Fruit fly (Drosophila melanogaster) whole organism, adult: ENCODE results near the gene CG10089.

Source experiments
- CG11617 ChIP-seq: fragments of 200-800 bp; sonication (Bioruptor generic); optimal IDR thresholded peaks from 2 replicates; lab custom pipeline; 2017; ENCODE audit warnings: mild to moderate bottlenecking, missing biosample characterization, missing genetic modification reagents, missing genetic modification characterization
- CG12768 ChIP-seq: fragments of 200-800 bp; sonication (Bioruptor generic); optimal IDR thresholded peaks from 2 replicates; lab custom pipeline; 2017; ENCODE audit warnings: missing biosample characterization, missing genetic modification characterization, mild to moderate bottlenecking, moderate library complexity, missing genetic modification reagents
- CG14711 ChIP-seq: fragments of 200-800 bp; sonication (Bioruptor generic); optimal IDR thresholded peaks from 2 replicates; lab custom pipeline; 2018; ENCODE audit warnings: missing biosample characterization, mild to moderate bottlenecking, missing genetic modification characterization, moderate library complexity
- CG1620 ChIP-seq: fragments of 200-800 bp; sonication (Bioruptor generic); optimal IDR thresholded peaks from 2 replicates; lab custom pipeline; 2016; ENCODE audit warnings: missing biosample characterization, missing genetic modification characterization
- CG33017 ChIP-seq: fragments of 200-800 bp; sonication (Bioruptor generic); optimal IDR thresholded peaks from 2 replicates; lab custom pipeline; 2018; ENCODE audit warnings: missing biosample characterization, mild to moderate bottlenecking, missing genetic modification characterization, moderate library complexity
- CG5204 ChIP-seq: fragments of 200-800 bp; sonication (Bioruptor generic); optimal IDR thresholded peaks from 2 replicates; lab custom pipeline; 2016; ENCODE audit warnings: missing biosample characterization, missing genetic modification characterization
- CG7045 ChIP-seq: fragments of 200-800 bp; sonication (Bioruptor generic); optimal IDR thresholded peaks from 2 replicates; lab custom pipeline; 2017; ENCODE audit warnings: missing biosample characterization, mild to moderate bottlenecking, missing genetic modification characterization
- CG7101 ChIP-seq: fragments of 200-800 bp; sonication (Bioruptor generic); optimal IDR thresholded peaks from 2 replicates; lab custom pipeline; 2018; ENCODE audit warnings: missing biosample characterization, mild to moderate bottlenecking, missing genetic modification characterization, moderate library complexity
- Clk ChIP-seq: fragments of 200-800 bp; sonication (Bioruptor generic); optimal IDR thresholded peaks from 2 replicates; lab custom pipeline; 2017; ENCODE audit warnings: missing biosample characterization, missing genetic modification characterization
- Crg-1 ChIP-seq: fragments of 200-800 bp; sonication (Bioruptor generic); optimal IDR thresholded peaks from 2 replicates; lab custom pipeline; 2016; ENCODE audit warnings: missing biosample characterization, missing genetic modification characterization
- Hr96 ChIP-seq: fragments of 200-800 bp; sonication (Bioruptor generic); optimal IDR thresholded peaks from 2 replicates; lab custom pipeline; 2016; ENCODE audit warnings: missing biosample characterization, missing genetic modification characterization
- Mnt ChIP-seq: fragments of 200-800 bp; sonication (Bioruptor generic); optimal IDR thresholded peaks from 2 replicates; lab custom pipeline; 2016; ENCODE audit warnings: missing biosample characterization, mild to moderate bottlenecking, missing genetic modification characterization
- bab1 ChIP-seq: fragments of 200-800 bp; sonication (Bioruptor generic); optimal IDR thresholded peaks from 3 replicates; lab custom pipeline; 2019; ENCODE audit warnings: missing biosample characterization, mild to moderate bottlenecking, missing genetic modification characterization, moderate library complexity
- cic ChIP-seq: fragments of 200-800 bp; sonication (Bioruptor generic); optimal IDR thresholded peaks from 2 replicates; lab custom pipeline; 2017; ENCODE audit warnings: missing biosample characterization, mild to moderate bottlenecking, missing genetic modification characterization, moderate library complexity
- cnc ChIP-seq, 2 experiments: fragments of >200 bp; optimal IDR thresholded peaks; 2 replicates each; lab custom pipeline; 2017
- kay ChIP-seq: fragments of 200-800 bp; sonication (Bioruptor generic); peaks from one replicate; lab custom pipeline; 2016; ENCODE audit warnings: missing biosample characterization, missing genetic modification characterization, borderline replicate concordance
- ovo ChIP-seq: fragments of 200-800 bp; sonication (Bioruptor generic); optimal IDR thresholded peaks from 2 replicates; lab custom pipeline; 2016; ENCODE audit warnings: missing biosample characterization, missing genetic modification characterization
- pad ChIP-seq: fragments of 200-800 bp; sonication (Bioruptor generic); optimal IDR thresholded peaks from 3 replicates; lab custom pipeline; 2017; ENCODE audit warnings: missing biosample characterization, missing genetic modification characterization, mild to moderate bottlenecking, moderate library complexity, missing genetic modification reagents
- tj ChIP-seq: fragments of 200-800 bp; sonication (Bioruptor generic); optimal IDR thresholded peaks from 3 replicates; lab custom pipeline; 2017; ENCODE audit warnings: missing biosample characterization, mild to moderate bottlenecking, missing genetic modification characterization, moderate library complexity
- toe ChIP-seq: fragments of 200-800 bp; sonication (Bioruptor generic); optimal IDR thresholded peaks from 2 replicates; lab custom pipeline; 2016; ENCODE audit warnings: missing biosample characterization, missing genetic modification characterization

The CG10089 gene

DNA sequence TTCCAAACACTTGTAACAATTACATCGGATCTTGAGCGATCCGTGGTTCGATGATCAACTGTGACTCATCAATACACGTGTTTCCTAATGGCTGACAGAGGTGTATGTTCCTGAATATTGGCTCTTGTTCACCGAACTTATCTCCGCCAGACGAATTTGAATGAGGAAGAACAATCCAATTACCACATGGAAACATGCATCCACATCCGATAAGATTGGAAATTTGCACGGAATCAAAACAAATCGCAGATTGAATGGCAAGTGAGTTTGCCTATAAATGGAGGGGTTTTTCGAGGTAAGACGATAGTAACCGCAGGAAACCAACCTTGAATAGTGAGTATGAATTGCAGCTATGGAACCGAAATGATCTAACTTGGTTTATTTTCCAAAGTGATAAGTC is 36.9 kb downstream of the CG10089 start, which contains the start of gene CG10725:
Gene CG10725, plus strand, starts transcription at position 301 of the 400 bp plus-strand sequence.
- no peak for TF ChIP-seq CG7045 (GFP tag; lab: Kevin White, UChicago)
- TF ChIP-seq ovo (GFP tag; lab: Kevin White, UChicago), result no peak
- no peak for TF ChIP-seq CG7101 (tag; lab: Kevin White, UChicago)
- no peak for TF ChIP-seq cnc (optimal IDR thresholded peaks at IDR 0.05; lab: Kevin White, UChicago)
- TF ChIP-seq CG14711 (tag; lab: Kevin White, UChicago), result no peak
- TF ChIP-seq cic, result no peak
- TF ChIP-seq CG1620 (GFP tag; lab: Kevin White, UChicago), result no peak
- no peak for TF ChIP-seq Clk (GFP tag; lab: Kevin White, UChicago)
- TF ChIP-seq Hr96, result no peak
- TF ChIP-seq pad, result no peak
- TF ChIP-seq CG33017, result no peak

DNA sequence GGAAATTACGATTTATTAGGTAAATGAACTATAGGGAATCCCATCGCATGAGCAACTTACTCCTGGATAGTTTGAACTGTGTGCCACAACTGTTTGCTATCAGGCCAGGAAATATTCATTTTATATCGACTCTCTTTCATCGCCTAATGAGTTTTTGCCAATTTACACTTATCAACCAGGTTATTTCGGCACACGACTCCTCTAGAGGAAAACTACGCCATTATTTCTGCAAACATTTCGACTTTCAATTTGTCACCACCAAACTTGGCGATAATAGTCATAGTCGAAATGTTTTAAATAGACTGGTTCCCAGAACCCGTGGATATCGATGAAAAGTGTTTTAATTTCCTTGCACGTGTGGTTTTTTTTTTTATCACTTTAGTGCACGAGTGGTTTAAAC is 37.6 kb downstream of the CG10089 start, which contains the start of gene CG10154:
Gene CG10154, minus strand, starts transcription at position 101 of the 400 bp plus-strand sequence.
- TF ChIP-seq Hr96 (no peak), CG33017 (no peak), CG7045 (GFP tag; lab: Kevin White, UChicago) (no peak), CG7101 (tag; lab: Kevin White, UChicago) (no peak), CG14711 (tag; lab: Kevin White, UChicago) (no peak), toe (GFP tag; lab: Kevin White, UChicago) (no peak), cic (no peak), CG1620 (GFP tag; lab: Kevin White, UChicago) (no peak), pad (no peak), kay (GFP tag; lab: Kevin White, UChicago) (no peak), CG11617 (GFP tag; lab: Kevin White, UChicago) (no peak)

DNA sequence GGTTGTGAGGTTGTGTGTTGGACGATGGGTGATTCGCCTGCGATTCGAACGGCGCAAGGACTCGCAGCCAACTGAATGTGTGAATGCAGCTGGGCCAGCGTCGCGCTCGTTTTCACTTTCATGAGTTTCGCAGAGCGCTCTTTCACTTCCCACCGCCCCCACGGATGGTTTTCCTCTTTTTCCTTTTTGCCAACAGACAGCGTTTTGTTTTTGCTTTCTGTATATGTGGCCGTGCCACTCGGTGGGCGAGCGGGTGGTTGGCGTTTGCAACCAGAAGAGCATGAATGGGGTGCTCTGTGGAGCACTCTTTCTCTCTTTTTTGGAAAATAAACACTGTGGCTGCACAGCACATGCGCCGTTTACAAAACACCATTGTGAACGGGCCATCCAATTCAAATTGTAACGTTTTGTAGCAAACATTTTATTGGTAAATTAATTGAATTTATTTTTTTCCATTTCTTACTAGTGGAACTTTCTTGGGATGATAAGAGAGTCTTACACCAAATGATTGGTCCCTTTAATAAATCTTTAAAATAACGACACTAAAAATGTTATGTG is 39.3 kb downstream of the CG10089 start, which contains the start of gene CG10713:
Gene CG10713, minus strand, starts transcription at position 60 of the 558 bp plus-strand sequence.
- TF ChIP-seq pad (no peak), CG14711 (tag; lab: Kevin White, UChicago) (no peak), CG33017 (no peak), bab1 (no peak), CG1620 (GFP tag; lab: Kevin White, UChicago) (no peak), tj (GFP tag; lab: Kevin White, UChicago) (no peak), CG12768 (no peak), CG7045 (GFP tag; lab: Kevin White, UChicago) (peak; percentile 11)

DNA sequence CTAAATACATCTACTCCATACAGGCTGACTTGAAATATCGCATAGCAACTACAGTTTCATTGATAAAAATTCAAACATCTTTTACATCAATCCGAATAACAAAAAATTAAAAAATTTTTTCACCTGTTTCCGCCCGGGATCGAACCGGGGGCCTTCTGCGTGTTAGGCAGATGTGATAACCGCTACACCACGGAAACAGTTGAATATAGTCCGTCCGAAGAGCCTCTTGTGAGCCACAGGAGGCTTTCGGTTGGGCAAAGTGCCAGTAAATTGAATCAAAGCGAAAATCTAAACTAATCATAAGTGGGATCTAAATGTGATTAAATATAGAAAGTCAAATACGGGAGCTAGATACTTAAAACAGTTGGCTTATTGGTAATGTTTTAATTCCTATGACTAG is 41.1 kb downstream of the CG10089 start:
- no peak for TF ChIP-seq cic
- no peak for TF ChIP-seq ovo (GFP tag; lab: Kevin White, UChicago)
- no peak for TF ChIP-seq pad
- no peak for TF ChIP-seq CG11617 (GFP tag; lab: Kevin White, UChicago)
- TF ChIP-seq CG1620 (GFP tag; lab: Kevin White, UChicago), result no peak
- no peak for TF ChIP-seq CG7101 (tag; lab: Kevin White, UChicago)
- no peak for TF ChIP-seq toe (GFP tag; lab: Kevin White, UChicago)
- TF ChIP-seq CG7045 (GFP tag; lab: Kevin White, UChicago), result no peak
- no peak for TF ChIP-seq CG33017
- TF ChIP-seq CG5204 (GFP tag; lab: Kevin White, UChicago), result no peak
- TF ChIP-seq CG12768, result no peak
- TF ChIP-seq Clk (GFP tag; lab: Kevin White, UChicago), result no peak
- no peak for TF ChIP-seq CG14711 (tag; lab: Kevin White, UChicago)
- TF ChIP-seq kay (GFP tag; lab: Kevin White, UChicago), result no peak
- TF ChIP-seq Crg-1 (GFP tag; lab: Kevin White, UChicago), result no peak
- TF ChIP-seq cnc (optimal IDR thresholded peaks at IDR 0.05; lab: Kevin White, UChicago), result no peak
- no peak for TF ChIP-seq Hr96
- no peak for TF ChIP-seq bab1
- TF ChIP-seq Mnt (GFP tag; lab: Kevin White, UChicago), result no peak

DNA sequence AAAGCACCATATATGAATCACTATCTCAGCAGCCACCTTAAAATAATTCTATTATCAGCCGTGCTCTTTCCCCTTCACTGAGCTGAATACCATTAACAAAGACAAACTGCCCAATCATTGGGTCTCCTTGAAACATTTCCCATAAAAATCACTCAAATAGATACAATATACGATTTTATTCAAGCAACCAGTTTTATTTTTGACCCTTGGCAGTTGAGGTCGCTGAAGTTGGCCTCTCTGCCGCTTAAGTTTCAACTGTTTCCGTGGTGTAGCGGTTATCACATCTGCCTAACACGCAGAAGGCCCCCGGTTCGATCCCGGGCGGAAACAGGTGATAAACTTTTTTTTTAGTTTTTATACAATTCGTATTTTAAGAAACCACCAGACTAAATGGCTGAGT is 41.8 kb downstream of the CG10089 start:
- TF ChIP-seq CG33017 (no peak), Hr96 (no peak), pad (no peak), Mnt (GFP tag; lab: Kevin White, UChicago) (no peak), ovo (GFP tag; lab: Kevin White, UChicago) (no peak), bab1 (no peak), CG7045 (GFP tag; lab: Kevin White, UChicago) (no peak)

DNA sequence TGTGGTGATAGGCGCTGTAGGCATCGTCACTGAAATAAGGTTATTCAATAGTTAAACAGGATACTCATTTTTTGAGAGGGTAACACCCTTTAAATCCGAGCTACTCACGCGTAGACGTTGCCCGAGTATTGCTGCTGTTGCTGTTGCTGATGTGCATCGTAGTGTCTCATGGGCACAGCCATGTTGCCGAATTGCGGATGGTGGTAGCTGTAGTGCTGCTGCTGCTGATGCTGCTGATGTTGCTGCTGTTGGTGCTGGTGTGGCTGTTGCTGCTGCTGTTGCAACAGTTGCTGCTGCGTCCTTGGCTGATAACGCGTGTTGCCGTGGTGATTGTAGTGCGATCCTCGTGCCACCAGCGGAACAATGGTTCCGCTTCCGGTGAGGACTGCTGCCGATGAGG is 44.4 kb downstream of the CG10089 start:
- TF ChIP-seq CG5204 (GFP tag; lab: Kevin White, UChicago), result no peak
- TF ChIP-seq CG14711 (tag; lab: Kevin White, UChicago), result no peak
- TF ChIP-seq cic, result no peak
- no peak for TF ChIP-seq CG33017
- TF ChIP-seq Crg-1 (GFP tag; lab: Kevin White, UChicago), result no peak
- TF ChIP-seq Clk (GFP tag; lab: Kevin White, UChicago), result no peak
- TF ChIP-seq ovo (GFP tag; lab: Kevin White, UChicago), result no peak
- TF ChIP-seq tj (GFP tag; lab: Kevin White, UChicago), result no peak

DNA sequence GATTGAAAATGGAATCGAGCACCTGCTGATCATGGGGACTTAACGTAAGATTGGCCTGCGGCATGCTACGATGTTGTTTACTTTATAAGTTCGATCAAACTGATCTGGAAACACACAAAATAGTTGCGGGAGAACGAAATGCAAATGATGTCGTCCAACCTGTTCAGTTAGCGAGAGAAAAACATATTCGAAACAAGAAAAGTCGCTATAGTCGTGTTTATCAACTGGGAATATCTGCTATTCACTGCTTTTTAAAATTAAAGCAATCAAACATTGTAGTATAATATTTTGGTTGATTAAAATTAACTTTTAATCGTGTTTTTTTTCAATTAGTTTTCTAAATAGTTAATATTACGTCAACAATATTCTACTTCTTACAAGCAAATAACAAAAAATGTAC is 48.0 kb downstream of the CG10089 start, which contains the start of gene CG14105:
Gene CG14105, minus strand, starts transcription at position 101 of the 400 bp plus-strand sequence.
- no peak for TF ChIP-seq CG1620 (GFP tag; lab: Kevin White, UChicago)
- no peak for TF ChIP-seq bab1
- TF ChIP-seq toe (GFP tag; lab: Kevin White, UChicago), result no peak
- TF ChIP-seq pad, result no peak
- no peak for TF ChIP-seq CG33017
- no peak for TF ChIP-seq Hr96
- no peak for TF ChIP-seq CG5204 (GFP tag; lab: Kevin White, UChicago)
